Worm (Caenorhabditis elegans) whole organism, L1 larva: Measurements from ENCODE around the gene C14C6.2.

Experiments
- F16B12.6 ChIP-seq: fragments of 150-350 bp; optimal IDR thresholded peaks from 2 replicates; lab custom pipeline; 2014; ENCODE audit warnings: missing biosample characterization, missing genetic modification characterization
- alr-1 ChIP-seq: fragments of 200-800 bp; sonication (Bioruptor generic); optimal IDR thresholded peaks from 2 replicates; lab custom pipeline; 2018; ENCODE audit warnings: borderline replicate concordance, mild to moderate bottlenecking, missing genetic modification characterization, missing compliant biosample characterization
- aly-2 ChIP-seq: fragments of 150-350 bp; optimal IDR thresholded peaks from 2 replicates; lab custom pipeline; 2014; ENCODE audit warnings: missing biosample characterization, missing genetic modification characterization
- blmp-1 ChIP-seq: fragments of 150-350 bp; optimal IDR thresholded peaks from 2 replicates; lab custom pipeline; 2014; ENCODE audit warnings: missing biosample characterization, missing genetic modification characterization
- ceh-63 ChIP-seq: fragments of 200-800 bp; sonication (Bioruptor generic); optimal IDR thresholded peaks from 2 replicates; lab custom pipeline; 2018; ENCODE audit warnings: mild to moderate bottlenecking, missing genetic modification characterization, missing compliant biosample characterization
- ceh-8 ChIP-seq: fragments of 200-800 bp; sonication (Bioruptor generic); optimal IDR thresholded peaks from 2 replicates; lab custom pipeline; 2018; ENCODE audit warnings: mild to moderate bottlenecking, missing genetic modification characterization, moderate library complexity, missing compliant biosample characterization
- ceh-88 ChIP-seq: fragments of 200-800 bp; sonication (Bioruptor generic); IDR thresholded peaks from 2 replicates; pipeline ENCODE4 v1.3.6; 2022; ENCODE audit warnings: missing genetic modification characterization, missing compliant biosample characterization
- ceh-90 ChIP-seq: sonication (generic microtip); optimal IDR thresholded peaks from 2 replicates; lab custom pipeline; 2016; ENCODE audit warnings: missing genetic modification characterization, missing compliant biosample characterization
- dsc-1 ChIP-seq: sonication (generic microtip); optimal IDR thresholded peaks from 2 replicates; lab custom pipeline; 2016; ENCODE audit warnings: mild to moderate bottlenecking, missing genetic modification characterization, missing compliant biosample characterization
- efl-1 ChIP-seq, 4 experiments: fragments of 150-350 bp; optimal IDR thresholded peaks in 3 of 4; peaks in 1 of 4; 1 replicate in 1 of 4; 2 replicates in 3 of 4; lab custom pipeline; 2014; ENCODE audit warnings: missing biosample characterization in 2 of 4, missing genetic modification characterization in 2 of 4, missing genetic modification reagents in 2 of 4
- efl-3 ChIP-seq: fragments of 200-800 bp; sonication (Bioruptor generic); optimal IDR thresholded peaks from 2 replicates; lab custom pipeline; 2018; ENCODE audit warnings: mild to moderate bottlenecking, missing genetic modification characterization, missing compliant biosample characterization
- elt-2 ChIP-seq: sonication (generic microtip); optimal IDR thresholded peaks from 2 replicates; lab custom pipeline; 2016; ENCODE audit warnings: missing genetic modification characterization, mild to moderate bottlenecking, inconsistent platforms, missing compliant biosample characterization, missing genetic modification reagents
- hpl-2 ChIP-seq: fragments of 150-350 bp; optimal IDR thresholded peaks from 2 replicates; lab custom pipeline; 2014; ENCODE audit warnings: missing biosample characterization, missing genetic modification reagents, missing genetic modification characterization
- irx-1 ChIP-seq: sonication (generic microtip); optimal IDR thresholded peaks from 2 replicates; lab custom pipeline; 2016; ENCODE audit warnings: missing genetic modification characterization, missing compliant biosample characterization
- lin-15B ChIP-seq: fragments of 150-350 bp; sonication (generic microtip); optimal IDR thresholded peaks from 3 replicates; lab custom pipeline; 2014; ENCODE audit warnings: missing biosample characterization, missing genetic modification characterization
- lin-35 ChIP-seq, 2 experiments: fragments of 150-350 bp; optimal IDR thresholded peaks; 2 replicates each; lab custom pipeline; 2014; ENCODE audit warnings: missing biosample characterization in 2 of 2, missing genetic modification characterization in 2 of 2, missing genetic modification reagents in 2 of 2
- lin-39 ChIP-seq: fragments of 150-350 bp; optimal IDR thresholded peaks from 2 replicates; lab custom pipeline; 2014; ENCODE audit warnings: missing biosample characterization, missing genetic modification reagents, missing genetic modification characterization
- lir-3 ChIP-seq: sonication (generic microtip); optimal IDR thresholded peaks from 2 replicates; lab custom pipeline; 2016; ENCODE audit warnings: mild to moderate bottlenecking, missing genetic modification characterization, moderate library complexity, missing compliant biosample characterization; ENCODE audit not compliant: poor library complexity
- lsy-2 ChIP-seq, 2 experiments: fragments of 150-350 bp; optimal IDR thresholded peaks; 2 replicates each; lab custom pipeline; 2014; ENCODE audit warnings: missing biosample characterization in 2 of 2, missing genetic modification characterization in 2 of 2
- mdl-1 ChIP-seq, 2 experiments: fragments of 150-350 bp; optimal IDR thresholded peaks; 2 replicates each; lab custom pipeline; 2014 to 2017; ENCODE audit warnings: missing biosample characterization in 2 of 2, missing genetic modification characterization in 2 of 2, inconsistent platforms in 1 of 2
- mep-1 ChIP-seq: fragments of 150-350 bp; optimal IDR thresholded peaks from 2 replicates; lab custom pipeline; 2014; ENCODE audit warnings: missing biosample characterization, missing genetic modification characterization
- nhr-11 ChIP-seq: fragments of 150-350 bp; optimal IDR thresholded peaks from 2 replicates; lab custom pipeline; 2014; ENCODE audit warnings: missing biosample characterization, missing genetic modification characterization
- nhr-12 ChIP-seq: sonication (generic microtip); optimal IDR thresholded peaks from 2 replicates; lab custom pipeline; 2017; ENCODE audit warnings: missing biosample characterization, missing genetic modification characterization
- nhr-19 ChIP-seq: fragments of 200-800 bp; sonication (Bioruptor generic); conservative IDR thresholded peaks from 2 replicates; pipeline ENCODE4 v1.3.6; 2022; ENCODE audit warnings: missing genetic modification characterization, missing compliant biosample characterization
- nhr-77 ChIP-seq: fragments of 150-350 bp; optimal IDR thresholded peaks from 2 replicates; lab custom pipeline; 2014; ENCODE audit warnings: missing biosample characterization, missing genetic modification characterization
- nhr-85 ChIP-seq: sonication (generic microtip); peaks from one replicate; lab custom pipeline; 2016; ENCODE audit warnings: missing genetic modification characterization, inconsistent platforms, missing compliant biosample characterization
- rnt-1 ChIP-seq: sonication (generic microtip); optimal IDR thresholded peaks from 2 replicates; lab custom pipeline; 2016; ENCODE audit warnings: mild to moderate bottlenecking, missing genetic modification characterization, moderate library complexity, missing compliant biosample characterization
- skn-1 ChIP-seq: fragments of 150-350 bp; optimal IDR thresholded peaks from 2 replicates; lab custom pipeline; 2014; ENCODE audit warnings: missing biosample characterization, missing genetic modification characterization
- snu-23 ChIP-seq: sonication (generic microtip); optimal IDR thresholded peaks from 2 replicates; lab custom pipeline; 2016; ENCODE audit warnings: missing genetic modification characterization, missing compliant biosample characterization
- sup-37 ChIP-seq: fragments of 200-800 bp; sonication (Bioruptor generic); optimal IDR thresholded peaks from 2 replicates; lab custom pipeline; 2018; ENCODE audit warnings: mild to moderate bottlenecking, missing genetic modification characterization, missing compliant biosample characterization
- tlp-1 ChIP-seq: fragments of 150-350 bp; optimal IDR thresholded peaks from 2 replicates; lab custom pipeline; 2014; ENCODE audit warnings: missing biosample characterization, missing genetic modification characterization
- unc-62 ChIP-seq: fragments of 150-350 bp; optimal IDR thresholded peaks from 2 replicates; lab custom pipeline; 2014; ENCODE audit warnings: missing biosample characterization, missing genetic modification reagents, missing genetic modification characterization
- unc-98 ChIP-seq: fragments of 200-800 bp; sonication (Bioruptor generic); IDR thresholded peaks from 2 replicates; pipeline ENCODE4 v1.3.6; 2022; ENCODE audit warnings: missing genetic modification characterization, missing compliant biosample characterization
- zag-1 ChIP-seq: fragments of 150-350 bp; optimal IDR thresholded peaks from 2 replicates; lab custom pipeline; 2014; ENCODE audit warnings: missing biosample characterization, missing genetic modification characterization
- ztf-11 ChIP-seq, 2 experiments: sonication (generic microtip); optimal IDR thresholded peaks; 2 replicates each; lab custom pipeline; 2016 to 2017; ENCODE audit warnings: missing genetic modification characterization in 2 of 2, missing biosample characterization in 1 of 2, missing compliant biosample characterization in 1 of 2

The C14C6.2 gene

ce11 chrV:562834-563233 is at the start of gene C14C6.2:
TSS of gene C14C6.2 (plus strand) at chrV:563134.
- TF ChIP-seq snu-23 (GFP tag; lab: Kevin White, UChicago) (no peak), ztf-11 (tag; optimal IDR thresholded peaks at IDR 0.05; lab: Kevin White, UChicago) (no peak), lin-15B (tag; lab: Kevin White, UChicago) (no peak), irx-1 (tag; lab: Kevin White, UChicago) (no peak), aly-2 (tag; lab: Kevin White, UChicago) (no peak), lin-39 (tag; lab: Kevin White, UChicago) (no peak), lin-35 (GFP tag; optimal IDR thresholded peaks at IDR 0.05; lab: Kevin White, UChicago) (no peak), elt-2 (tag; lab: Kevin White, UChicago) (no peak)

- no peak for TF ChIP-seq efl-1 (optimal IDR thresholded peaks at IDR 0.05; lab: Kevin White, UChicago)
- TF ChIP-seq efl-1 (GFP tag; optimal IDR thresholded peaks at IDR 0.05 in 1 of 2; lab: Kevin White, UChicago): peak in 1 of 2 experiments; percentile 36
- no peak for TF ChIP-seq snu-23 (GFP tag; lab: Kevin White, UChicago)
- peak; percentile 25 for TF ChIP-seq nhr-85 (tag; lab: Kevin White, UChicago)
Observed at ce11 chrV:519445-519844, 43.5 kb upstream of the C14C6.2 start, which contains the start of gene nhr-210. TSS of gene nhr-210 (minus strand) at chrV:519545.

ce11 chrV:521517-521916 is 41.4 kb upstream of the C14C6.2 start, which contains the start of gene srw-107:
TSS of gene srw-107 (minus strand) at chrV:521617.
- no peak for TF ChIP-seq mep-1
- TF ChIP-seq nhr-11 (tag; lab: Kevin White, UChicago): no peak
- TF ChIP-seq zag-1 (tag; lab: Kevin White, UChicago): no peak
- no peak for TF ChIP-seq skn-1 (tag; lab: Kevin White, UChicago)
- no peak for TF ChIP-seq alr-1
- TF ChIP-seq efl-3 (GFP tag; lab: Kevin White, UChicago): no peak
- TF ChIP-seq aly-2 (tag; lab: Kevin White, UChicago): no peak
- TF ChIP-seq nhr-19 (GFP tag; lab: Robert Waterston, UW): no peak
- no peak for TF ChIP-seq unc-98 (GFP tag; lab: Robert Waterston, UW)
- TF ChIP-seq rnt-1 (tag; lab: Kevin White, UChicago): no peak
- no peak for TF ChIP-seq ceh-8 (GFP tag; lab: Kevin White, UChicago)
- TF ChIP-seq F16B12.6 (tag; lab: Kevin White, UChicago): no peak
- TF ChIP-seq, all 84 proteins: peak for 0

ce11 chrV:524058-524457 is 38.9 kb upstream of the C14C6.2 start, which contains the start of gene lipl-3:
TSS of gene lipl-3 (minus strand) at chrV:524218.
- no peak for TF ChIP-seq dsc-1 (tag; lab: Kevin White, UChicago)
- no peak for TF ChIP-seq nhr-85 (tag; lab: Kevin White, UChicago)
- TF ChIP-seq lir-3 (tag; lab: Kevin White, UChicago): no peak
- TF ChIP-seq hpl-2: no peak
- no peak for TF ChIP-seq nhr-12 (tag; lab: Kevin White, UChicago)
- no peak for TF ChIP-seq sup-37 (GFP tag; lab: Kevin White, UChicago)
- TF ChIP-seq ceh-90: no peak
- no peak for TF ChIP-seq ztf-11 (tag; optimal IDR thresholded peaks at IDR 0.05; lab: Kevin White, UChicago)
- TF ChIP-seq ceh-8 (GFP tag; lab: Kevin White, UChicago): no peak
- TF ChIP-seq nhr-77 (tag; lab: Kevin White, UChicago): no peak
- TF ChIP-seq mdl-1 (tag; optimal IDR thresholded peaks at IDR 0.05; lab: Kevin White, UChicago): no peak
- no peak for TF ChIP-seq snu-23 (GFP tag; lab: Kevin White, UChicago)
- TF ChIP-seq mep-1: no peak
- TF ChIP-seq lin-39 (tag; lab: Kevin White, UChicago): no peak
- TF ChIP-seq tlp-1: no peak
- TF ChIP-seq ceh-63 (GFP tag; lab: Kevin White, UChicago): no peak
- TF ChIP-seq lsy-2 (tag; optimal IDR thresholded peaks at IDR 0.05; lab: Kevin White, UChicago): no peak
- TF ChIP-seq efl-1 (optimal IDR thresholded peaks at IDR 0.05; lab: Kevin White, UChicago): no peak
- no peak for TF ChIP-seq efl-1 (GFP tag; optimal IDR thresholded peaks at IDR 0.05 in 1 of 2; lab: Kevin White, UChicago)
- TF ChIP-seq ceh-88 (GFP tag; lab: Robert Waterston, UW): no peak

ce11 chrV:525040-525439 is 37.9 kb upstream of the C14C6.2 start, which contains the start of gene R11G11.16:
TSS of gene R11G11.16 (minus strand) at chrV:525140.
- TF ChIP-seq blmp-1 (no peak), nhr-85 (tag; lab: Kevin White, UChicago) (no peak), nhr-12 (tag; lab: Kevin White, UChicago) (no peak), unc-62 (GFP tag; lab: Kevin White, UChicago) (no peak), mep-1 (no peak)
- TF ChIP-seq, all 84 proteins: peak for 0
